Worm (Caenorhabditis elegans): ENCODE data around the gene ndua-1.
A peak's percentile ranks its signal among the peaks of the same experiment; 100 is the strongest.

The ndua-1 gene

DNA sequence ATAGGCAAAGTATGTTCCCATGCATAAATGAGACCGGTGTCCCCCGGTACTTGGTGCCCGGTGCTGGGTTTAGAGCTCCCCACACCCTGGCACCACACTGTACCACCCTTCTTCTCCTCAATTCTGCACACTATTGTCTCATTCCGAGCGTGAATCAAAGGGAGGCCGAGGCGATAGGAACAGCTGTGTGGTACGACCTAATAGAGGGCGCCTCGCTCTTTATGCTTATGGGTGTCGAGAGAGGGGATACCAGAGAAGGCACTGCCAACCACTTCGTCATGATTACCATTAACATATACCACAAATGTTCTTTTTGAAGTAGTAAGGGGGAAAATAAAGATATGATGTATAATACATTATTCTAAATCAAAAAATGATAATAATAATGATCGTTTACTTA is 18.9 kb upstream of the ndua-1 start:
- TF ChIP-seq lsy-2 (tag; optimal IDR thresholded peaks at IDR 0.05) (no peak), unc-55 (GFP tag; optimal IDR thresholded peaks at IDR 0.05) (no peak), alr-1 (tag; optimal IDR thresholded peaks at IDR 0.05) (no peak), nhr-23 (tag; optimal IDR thresholded peaks at IDR 0.05) (no peak), gmeb-1 (tag; optimal IDR thresholded peaks at IDR 0.05) (no peak), mbf-1 (tag; optimal IDR thresholded peaks at IDR 0.05) (no peak)

DNA sequence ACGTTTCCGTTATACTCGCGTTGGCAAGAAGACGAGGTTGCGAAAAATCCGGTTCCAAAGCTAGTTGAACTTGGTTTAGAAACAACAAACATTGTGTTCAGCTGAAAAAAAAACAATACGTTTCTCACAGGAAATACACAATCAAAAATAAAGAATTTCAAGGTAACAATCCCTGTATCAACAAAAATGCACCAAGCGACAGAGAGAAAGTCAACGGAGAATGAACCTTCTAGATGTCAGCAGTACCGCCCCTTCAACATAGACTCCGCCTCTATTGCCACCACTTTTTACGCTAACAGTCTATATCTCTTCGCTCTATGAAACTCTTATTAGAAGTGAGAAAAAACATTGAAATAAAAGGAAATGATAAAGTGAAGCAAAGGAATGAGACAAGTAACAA is 16.6 kb upstream of the ndua-1 start, which contains the start of gene F31D4.8:
F31D4.8 (minus strand) TSS at position 101 of the 400 bp plus-strand sequence.
- TF ChIP-seq blmp-1 (tag; optimal IDR thresholded peaks at IDR 0.05; ENCODE audit: insufficient read depth) (no peak), Y55F3AM.14 (GFP tag; optimal IDR thresholded peaks at IDR 0.05) (no peak), nhr-10 (tag; optimal IDR thresholded peaks at IDR 0.05) (no peak), snpc-4 (tag; optimal IDR thresholded peaks at IDR 0.05) (no peak), nhr-11 (tag; optimal IDR thresholded peaks at IDR 0.05) (no peak), sma-9 (GFP tag; optimal IDR thresholded peaks at IDR 0.05) (no peak), sma-9 (tag; optimal IDR thresholded peaks at IDR 0.05) (no peak), C34F6.9 (tag; optimal IDR thresholded peaks at IDR 0.05) (no peak), ZK546.5 (tag; optimal IDR thresholded peaks at IDR 0.05) (no peak), lsy-2 (tag; optimal IDR thresholded peaks at IDR 0.05) (no peak)

DNA sequence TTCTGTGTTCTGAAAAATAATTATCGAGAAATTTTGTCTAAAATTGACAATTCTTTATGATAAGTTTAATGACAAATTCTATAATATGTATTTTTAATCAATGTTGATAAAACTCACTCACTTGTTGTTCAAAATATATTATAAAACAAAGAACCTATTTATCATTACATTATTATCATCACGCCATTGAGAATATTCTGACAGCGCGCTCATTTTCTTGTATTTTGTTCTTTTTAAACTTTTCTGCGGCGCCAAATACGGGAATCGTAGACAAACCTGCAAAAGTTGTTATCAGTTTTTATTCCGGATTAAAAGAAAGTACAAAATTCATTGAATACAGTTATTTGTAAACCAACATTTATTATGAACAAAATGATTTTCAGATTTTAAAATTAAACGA is 14.7 kb upstream of the ndua-1 start:
- TF ChIP-seq nhr-21 (tag; optimal IDR thresholded peaks at IDR 0.05): no peak
- TF ChIP-seq lin-39 (tag; optimal IDR thresholded peaks at IDR 0.05): no peak
- no peak for TF ChIP-seq crh-2 (tag; optimal IDR thresholded peaks at IDR 0.05)
- no peak for TF ChIP-seq nhr-11 (tag; optimal IDR thresholded peaks at IDR 0.05)
- peak; percentile 53 for TF ChIP-seq fos-1 (tag; optimal IDR thresholded peaks at IDR 0.05)
- no peak for TF ChIP-seq nhr-237 (tag; optimal IDR thresholded peaks at IDR 0.05)

DNA sequence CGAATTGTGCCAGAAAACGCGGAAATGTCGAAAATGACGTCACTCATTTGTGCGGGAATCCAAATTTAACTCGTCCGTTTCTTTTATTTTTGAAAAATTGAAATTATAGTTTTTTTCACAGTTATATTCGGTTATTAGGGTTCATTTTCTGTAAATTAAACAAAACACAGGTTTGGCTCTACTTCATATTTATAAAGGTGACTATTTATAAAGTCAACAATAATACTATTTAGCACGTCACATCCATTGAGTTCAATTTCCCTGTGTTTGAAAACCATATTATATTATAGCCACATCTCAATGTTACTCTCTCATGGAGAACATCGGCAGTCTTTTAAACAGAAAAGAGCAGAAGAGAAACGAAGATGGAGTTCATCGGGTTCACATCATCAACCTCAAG is 11.0 kb upstream of the ndua-1 start, which contains the start of gene twk-35:
twk-35 (plus strand) TSS at position 301 of the 400 bp plus-strand sequence.
- TF ChIP-seq F13H6.1 (tag; optimal IDR thresholded peaks at IDR 0.05) (no peak), nhr-10 (tag; optimal IDR thresholded peaks at IDR 0.05) (no peak), ama-1 (optimal IDR thresholded peaks at IDR 0.05) (no peak), zag-1 (tag; optimal IDR thresholded peaks at IDR 0.05) (no peak), blmp-1 (tag; optimal IDR thresholded peaks at IDR 0.05; ENCODE audit: insufficient read depth) (no peak), nhr-21 (tag; optimal IDR thresholded peaks at IDR 0.05) (no peak), lin-39 (tag; optimal IDR thresholded peaks at IDR 0.05) (no peak), unc-39 (tag; optimal IDR thresholded peaks at IDR 0.05) (no peak), ZK546.5 (tag; optimal IDR thresholded peaks at IDR 0.05) (no peak), R02D3.7 (tag; optimal IDR thresholded peaks at IDR 0.05) (no peak)

DNA sequence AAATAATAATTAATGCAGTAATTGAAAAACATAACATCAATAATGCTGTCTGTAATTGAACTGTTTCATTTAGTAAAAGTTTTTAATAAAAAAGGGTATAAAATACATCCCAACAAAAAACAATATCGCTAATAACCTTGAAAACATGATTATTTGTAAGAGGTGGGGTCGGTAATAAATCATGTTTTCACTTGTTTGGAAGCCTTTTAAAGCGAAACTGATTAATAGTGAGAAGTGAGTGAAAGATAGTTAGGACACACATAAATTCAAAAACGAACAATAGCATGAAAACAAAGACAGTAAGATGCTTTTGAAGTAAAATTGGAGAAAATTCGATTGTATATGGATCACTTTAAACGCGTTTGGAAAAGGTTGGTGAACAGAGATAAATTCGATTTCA is 9.4 kb upstream of the ndua-1 start, which contains the start of gene try-4:
try-4 (minus strand) TSS at position 74 of the 400 bp plus-strand sequence.
- no peak for TF ChIP-seq fos-1 (tag; optimal IDR thresholded peaks at IDR 0.05)
- TF ChIP-seq nhr-25 (tag; optimal IDR thresholded peaks at IDR 0.05): peak; percentile 46
- TF ChIP-seq egl-27 (tag; optimal IDR thresholded peaks at IDR 0.05): no peak
- peak; percentile 90 for TF ChIP-seq blmp-1 (tag; optimal IDR thresholded peaks at IDR 0.05; ENCODE audit: insufficient read depth)

DNA sequence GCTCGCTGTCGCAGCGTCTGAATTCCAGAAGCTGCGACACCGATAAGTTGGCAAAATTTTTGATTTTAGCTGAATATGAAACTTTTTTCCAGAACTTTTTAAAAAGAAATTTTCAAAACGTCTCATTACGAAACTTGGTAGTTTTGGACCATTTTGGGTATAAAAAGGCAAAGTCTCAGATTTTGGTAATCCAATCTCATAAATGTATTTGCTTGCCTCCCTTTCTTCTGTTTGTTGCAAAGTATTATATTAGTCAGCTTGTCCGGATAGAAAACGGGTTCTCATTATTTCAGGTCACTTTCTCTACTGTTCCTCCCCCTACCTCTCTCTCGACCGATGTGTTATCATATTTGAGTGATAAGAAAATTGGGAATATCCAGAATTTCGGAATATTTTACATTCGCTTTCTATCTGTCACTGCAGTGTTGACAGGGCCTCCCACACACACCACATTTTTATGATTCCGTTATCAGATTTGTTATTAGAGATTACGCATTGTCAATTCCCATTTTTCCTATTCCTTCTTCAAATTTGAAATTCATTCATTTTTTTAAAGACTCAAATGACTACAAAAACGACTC is 2.0 kb upstream of the ndua-1 start, which contains the start of gene F31D4.5:
F31D4.5 (plus strand) TSS at position 491 of the 581 bp plus-strand sequence.
- TF ChIP-seq ZK546.5 (tag; optimal IDR thresholded peaks at IDR 0.05) (no peak), ztf-4 (tag; optimal IDR thresholded peaks at IDR 0.05) (no peak), ceh-82 (tag; optimal IDR thresholded peaks at IDR 0.05) (no peak), lin-11 (tag; optimal IDR thresholded peaks at IDR 0.05) (no peak), Y55F3AM.14 (GFP tag; optimal IDR thresholded peaks at IDR 0.05) (no peak), zag-1 (tag; optimal IDR thresholded peaks at IDR 0.05) (no peak), snpc-4 (tag; optimal IDR thresholded peaks at IDR 0.05) (no peak), blmp-1 (tag; optimal IDR thresholded peaks at IDR 0.05; ENCODE audit: insufficient read depth) (no peak), sem-4 (tag; optimal IDR thresholded peaks at IDR 0.05) (no peak), ztf-11 (tag; optimal IDR thresholded peaks at IDR 0.05) (no peak), lin-13 (GFP tag; optimal IDR thresholded peaks at IDR 0.05) (no peak), sma-3 (GFP tag; optimal IDR thresholded peaks at IDR 0.05) (no peak), lin-39 (tag; optimal IDR thresholded peaks at IDR 0.05) (no peak), nhr-11 (tag; optimal IDR thresholded peaks at IDR 0.05) (no peak), mdl-1 (tag; optimal IDR thresholded peaks at IDR 0.05) (no peak)

Measured in whole organism, L2 larva.